Worm (Caenorhabditis elegans) whole organism, L3 larva: Measurements from ENCODE around the gene gtap-1.

Experiments used
- ama-1 ChIP-seq: fragments of 150-350 bp; optimal IDR thresholded peaks from 2 replicates; lab custom pipeline; 2018
- ceh-28 ChIP-seq: fragments of 150-350 bp; optimal IDR thresholded peaks from 2 replicates; lab custom pipeline; 2014; ENCODE audit warnings: missing biosample characterization, missing genetic modification reagents, missing genetic modification characterization
- ceh-82 ChIP-seq: fragments of 150-350 bp; optimal IDR thresholded peaks from 2 replicates; lab custom pipeline; 2014; ENCODE audit warnings: missing biosample characterization, missing genetic modification characterization
- nhr-25 ChIP-seq: sonication (generic microtip); optimal IDR thresholded peaks from 2 replicates; lab custom pipeline; 2017; ENCODE audit warnings: missing biosample characterization, missing genetic modification characterization
- nhr-28 ChIP-seq: fragments of 150-350 bp; optimal IDR thresholded peaks from 2 replicates; lab custom pipeline; 2014; ENCODE audit warnings: missing biosample characterization, missing genetic modification characterization
- skn-1 ChIP-seq: fragments of 150-350 bp; optimal IDR thresholded peaks from 2 replicates; lab custom pipeline; 2014; ENCODE audit warnings: missing biosample characterization, missing genetic modification characterization

ce11 chrII:5841866-5842265 is 8.8 kb upstream of the gtap-1 start, which contains the start of gene nep-25:
- TF ChIP-seq ama-1 (lab: Kevin White, UChicago): no peak
- TF ChIP-seq nhr-25 (tag; lab: Kevin White, UChicago): no peak
- no peak for TF ChIP-seq ceh-82
- no peak for TF ChIP-seq ceh-28 (tag; lab: Kevin White, UChicago)
- TF ChIP-seq skn-1: no peak
- no peak for TF ChIP-seq nhr-28 (tag; lab: Kevin White, UChicago)
